Fruit fly (Drosophila melanogaster) whole organism, embryonic: ENCODE measurements around the gene Art8.

ENCODE experiments used
- Bteb2 ChIP-seq: fragments of 200-800 bp; sonication (Bioruptor generic); optimal IDR thresholded peaks from 2 replicates; lab custom pipeline; 2016; ENCODE audit warnings: missing biosample characterization, missing genetic modification characterization
- CG10321 ChIP-seq: fragments of 200-800 bp; sonication (Bioruptor generic); IDR thresholded peaks from 2 replicates; pipeline ENCODE4 v1.3.6; 2022; ENCODE audit warnings: missing biosample characterization, missing genetic modification characterization
- CG11247 ChIP-seq: fragments of 200-800 bp; sonication (Bioruptor generic); IDR thresholded peaks from 2 replicates; pipeline ENCODE4 v1.3.6; 2022; ENCODE audit warnings: missing biosample characterization, missing genetic modification characterization
- CG11504 ChIP-seq: fragments of 200-800 bp; sonication (Bioruptor generic); optimal IDR thresholded peaks from 3 replicates; lab custom pipeline; 2019; ENCODE audit warnings: missing biosample characterization, mild to moderate bottlenecking, missing genetic modification characterization, moderate library complexity
- CG11695 ChIP-seq: fragments of 200-800 bp; sonication (Bioruptor generic); IDR thresholded peaks from 3 replicates; pipeline ENCODE4 v1.3.6; 2022; ENCODE audit warnings: missing biosample characterization, missing genetic modification characterization
- CG13296 ChIP-seq: fragments of 200-800 bp; sonication (Bioruptor generic); optimal IDR thresholded peaks from 3 replicates; lab custom pipeline; 2018; ENCODE audit warnings: missing biosample characterization, mild to moderate bottlenecking, missing genetic modification characterization
- CG14860 ChIP-seq: fragments of 200-800 bp; sonication (Bioruptor generic); IDR thresholded peaks from 3 replicates; pipeline ENCODE4 v1.3.6; 2022; ENCODE audit warnings: missing biosample characterization, missing genetic modification characterization; ENCODE audit not compliant: partially characterized antibody
- CG15073 ChIP-seq: fragments of 200-800 bp; sonication (Bioruptor generic); optimal IDR thresholded peaks from 2 replicates; lab custom pipeline; 2016; ENCODE audit warnings: missing biosample characterization, missing genetic modification characterization
- CG15269 ChIP-seq: fragments of 200-800 bp; sonication (Bioruptor generic); optimal IDR thresholded peaks from 2 replicates; lab custom pipeline; 2018; ENCODE audit warnings: missing biosample characterization, mild to moderate bottlenecking, missing genetic modification characterization, moderate library complexity
- CG30431 ChIP-seq: fragments of 200-800 bp; sonication (Bioruptor generic); optimal IDR thresholded peaks from 2 replicates; lab custom pipeline; 2017; ENCODE audit warnings: missing biosample characterization, missing genetic modification characterization
- CG7556 ChIP-seq: fragments of 200-800 bp; sonication (Bioruptor generic); optimal IDR thresholded peaks from 2 replicates; lab custom pipeline; 2017; ENCODE audit warnings: missing biosample characterization, mild to moderate bottlenecking, missing genetic modification characterization
- CG7987 ChIP-seq: fragments of 200-800 bp; sonication (Bioruptor generic); optimal IDR thresholded peaks from 2 replicates; lab custom pipeline; 2018; ENCODE audit warnings: missing biosample characterization, mild to moderate bottlenecking, missing genetic modification characterization, moderate library complexity
- CG9437 ChIP-seq: fragments of 200-800 bp; sonication (Bioruptor generic); optimal IDR thresholded peaks from 2 replicates; lab custom pipeline; 2018; ENCODE audit warnings: missing biosample characterization, mild to moderate bottlenecking, missing genetic modification characterization
- CoRest ChIP-seq: fragments of 200-800 bp; sonication (Bioruptor generic); optimal IDR thresholded peaks from 3 replicates; lab custom pipeline; 2018; ENCODE audit warnings: missing biosample characterization, mild to moderate bottlenecking, missing genetic modification characterization, moderate library complexity
- Deaf1 ChIP-seq: fragments of 200-800 bp; optimal IDR thresholded peaks from 3 replicates; lab custom pipeline; 2019; ENCODE audit warnings: missing biosample characterization, mild to moderate bottlenecking, missing genetic modification characterization, moderate library complexity
- Dp ChIP-seq: fragments of 200-800 bp; sonication (Bioruptor generic); optimal IDR thresholded peaks from 2 replicates; lab custom pipeline; 2018; ENCODE audit warnings: missing biosample characterization, mild to moderate bottlenecking, missing genetic modification characterization, moderate library complexity
- Dref ChIP-seq: fragments of 200-800 bp; sonication (Bioruptor generic); IDR thresholded peaks from 2 replicates; pipeline ENCODE4 v1.3.6; 2022; ENCODE audit warnings: missing biosample characterization, missing genetic modification characterization
- H15 ChIP-seq: fragments of 200-800 bp; sonication (Bioruptor generic); IDR thresholded peaks from 3 replicates; pipeline ENCODE4 v1.3.6; 2022; ENCODE audit warnings: missing biosample characterization, missing genetic modification characterization
- HHEX ChIP-seq: fragments of 200-800 bp; sonication (Bioruptor generic); optimal IDR thresholded peaks from 3 replicates; lab custom pipeline; 2017; ENCODE audit warnings: missing biosample characterization, mild to moderate bottlenecking, missing genetic modification characterization, missing genetic modification reagents
- Hand ChIP-seq: fragments of 200-800 bp; sonication (Bioruptor generic); optimal IDR thresholded peaks from 2 replicates; lab custom pipeline; 2017; ENCODE audit warnings: mild to moderate bottlenecking, missing biosample characterization, missing genetic modification reagents, missing genetic modification characterization
- Hey ChIP-seq: fragments of 200-800 bp; sonication (Bioruptor generic); optimal IDR thresholded peaks from 3 replicates; lab custom pipeline; 2018; ENCODE audit warnings: missing biosample characterization, mild to moderate bottlenecking, missing genetic modification characterization
- Hmr ChIP-seq: fragments of 200-800 bp; sonication (Bioruptor generic); optimal IDR thresholded peaks from 3 replicates; lab custom pipeline; 2017; ENCODE audit warnings: mild to moderate bottlenecking, missing biosample characterization, missing genetic modification reagents, missing genetic modification characterization
- Nf-YB ChIP-seq: fragments of 200-800 bp; sonication (Bioruptor generic); optimal IDR thresholded peaks from 3 replicates; lab custom pipeline; 2019; ENCODE audit warnings: missing biosample characterization, mild to moderate bottlenecking, missing genetic modification characterization, moderate library complexity
- Sry-β ChIP-seq: fragments of 200-800 bp; sonication (Bioruptor generic); optimal IDR thresholded peaks from 2 replicates; lab custom pipeline; 2018; ENCODE audit warnings: missing biosample characterization, mild to moderate bottlenecking, missing genetic modification characterization, moderate library complexity
- abd-A ChIP-seq: fragments of 200-800 bp; sonication (Bioruptor generic); optimal IDR thresholded peaks from 3 replicates; lab custom pipeline; 2019; ENCODE audit warnings: missing biosample characterization, mild to moderate bottlenecking, missing genetic modification characterization, moderate library complexity
- al ChIP-seq: fragments of 200-800 bp; sonication (Bioruptor generic); IDR thresholded peaks from 2 replicates; pipeline ENCODE4 v1.3.6; 2022; ENCODE audit warnings: missing biosample characterization, missing genetic modification characterization
- cwo ChIP-seq: fragments of 200-800 bp; sonication (Bioruptor generic); optimal IDR thresholded peaks from 3 replicates; lab custom pipeline; 2017; ENCODE audit warnings: missing biosample characterization, missing genetic modification characterization, mild to moderate bottlenecking, moderate library complexity, missing genetic modification reagents
- ems ChIP-seq: fragments of 200-800 bp; sonication (Bioruptor generic); optimal IDR thresholded peaks from 3 replicates; lab custom pipeline; 2016; ENCODE audit warnings: missing biosample characterization, missing genetic modification characterization
- exex ChIP-seq: fragments of 200-800 bp; sonication (Bioruptor generic); optimal IDR thresholded peaks from 4 replicates; lab custom pipeline; 2018; ENCODE audit warnings: missing biosample characterization, mild to moderate bottlenecking, missing genetic modification characterization, moderate library complexity
- fd96Cb ChIP-seq: fragments of 200-800 bp; sonication (Bioruptor generic); optimal IDR thresholded peaks from 2 replicates; lab custom pipeline; 2018; ENCODE audit warnings: missing biosample characterization, mild to moderate bottlenecking, missing genetic modification characterization, moderate library complexity
- gro ChIP-seq: fragments of 200-800 bp; sonication (Bioruptor generic); optimal IDR thresholded peaks from 2 replicates; lab custom pipeline; 2016; ENCODE audit warnings: missing biosample characterization, missing genetic modification characterization
- lola ChIP-seq, 3 experiments: fragments of >200 bp in 2 of 3; fragments of 200-800 bp in 1 of 3; sonication (Bioruptor generic) in 1 of 3; optimal IDR thresholded peaks; 2 replicates each; lab custom pipeline; 2017 to 2019; ENCODE audit warnings: missing biosample characterization in 3 of 3, missing genetic modification characterization in 3 of 3, mild to moderate bottlenecking in 1 of 3, moderate library complexity in 1 of 3
- lov ChIP-seq, 2 experiments: fragments of 200-800 bp in 1 of 2; fragments of >200 bp in 1 of 2; sonication (Bioruptor generic) in 1 of 2; IDR thresholded peaks in 1 of 2; optimal IDR thresholded peaks in 1 of 2; 2 replicates in 1 of 2; 3 replicates in 1 of 2; pipeline versions ENCODE4 v1.3.6 to Lab custom; 2017 to 2022; ENCODE audit warnings: missing biosample characterization in 1 of 2, missing genetic modification characterization in 1 of 2
- otp ChIP-seq: fragments of 200-800 bp; sonication (Bioruptor generic); IDR thresholded peaks from 3 replicates; pipeline ENCODE4, ENCODE4 v1.3.6; 2022; ENCODE audit warnings: missing biosample characterization, missing genetic modification characterization
- pb ChIP-seq: fragments of 200-800 bp; sonication (Bioruptor generic); optimal IDR thresholded peaks from 3 replicates; lab custom pipeline; 2016; ENCODE audit warnings: missing biosample characterization, missing genetic modification characterization
- peb ChIP-seq: fragments of 200-800 bp; sonication (Bioruptor generic); IDR thresholded peaks from 2 replicates; pipeline ENCODE4 v1.3.6; 2022; ENCODE audit warnings: missing biosample characterization, missing genetic modification characterization
- phol ChIP-seq: fragments of 200-800 bp; sonication (Bioruptor generic); optimal IDR thresholded peaks from 3 replicates; lab custom pipeline; 2018; ENCODE audit warnings: missing biosample characterization, mild to moderate bottlenecking, missing genetic modification characterization, moderate library complexity
- pnt ChIP-seq: fragments of 200-800 bp; sonication (Bioruptor generic); optimal IDR thresholded peaks from 3 replicates; lab custom pipeline; 2016; ENCODE audit warnings: missing biosample characterization, missing genetic modification characterization
- prd ChIP-seq, 3 experiments: fragments of >200 bp in 2 of 3; fragments of 200-800 bp in 1 of 3; sonication (Bioruptor generic) in 1 of 3; optimal IDR thresholded peaks in 2 of 3; IDR thresholded peaks in 1 of 3; 2 replicates in 2 of 3; 3 replicates in 1 of 3; pipeline versions ENCODE4 v1.3.6 to Lab custom; 2017 to 2022; ENCODE audit warnings: missing biosample characterization in 1 of 3, missing genetic modification characterization in 1 of 3
- sc ChIP-seq, 3 experiments: fragments of >200 bp in 2 of 3; fragments of 200-800 bp in 1 of 3; sonication (Bioruptor generic) in 1 of 3; optimal IDR thresholded peaks; 2 replicates in 2 of 3; 3 replicates in 1 of 3; lab custom pipeline; 2017; ENCODE audit warnings: mild to moderate bottlenecking in 1 of 3, missing biosample characterization in 1 of 3, missing genetic modification characterization in 1 of 3, missing genetic modification reagents in 1 of 3
- slbo ChIP-seq: fragments of 200-800 bp; sonication (Bioruptor generic); IDR thresholded peaks from 2 replicates; pipeline ENCODE4 v1.3.6; 2022; ENCODE audit warnings: missing biosample characterization, missing genetic modification characterization
- slp2 ChIP-seq: fragments of 200-800 bp; sonication (Bioruptor generic); optimal IDR thresholded peaks from 2 replicates; lab custom pipeline; 2016; ENCODE audit warnings: missing biosample characterization, missing genetic modification characterization
- stc ChIP-seq: fragments of 200-800 bp; sonication (Bioruptor generic); IDR thresholded peaks from 2 replicates; pipeline ENCODE4 v1.3.6; 2022; ENCODE audit warnings: missing biosample characterization, missing genetic modification characterization
- twi ChIP-seq: fragments of 200-800 bp; optimal IDR thresholded peaks from 2 replicates; lab custom pipeline; 2019; ENCODE audit warnings: missing biosample characterization, mild to moderate bottlenecking, missing genetic modification characterization, moderate library complexity
- unc-4 ChIP-seq: fragments of 200-800 bp; sonication (Bioruptor generic); IDR thresholded peaks from 2 replicates; pipeline ENCODE4 v1.3.6; 2022; ENCODE audit warnings: missing biosample characterization, missing genetic modification characterization; ENCODE audit not compliant: partially characterized antibody
- vfl ChIP-seq: fragments of 200-800 bp; sonication (Bioruptor generic); optimal IDR thresholded peaks from 2 replicates; lab custom pipeline; 2016; ENCODE audit warnings: missing biosample characterization, missing genetic modification characterization
- wor ChIP-seq: fragments of 200-800 bp; sonication (Bioruptor generic); IDR thresholded peaks from 2 replicates; pipeline ENCODE4 v1.3.6; 2022; ENCODE audit warnings: missing biosample characterization, missing genetic modification characterization

Gene Art8

dm6 chr2L:11003925-11004673 is 6.8 kb downstream of the Art8 start, which contains the start of gene RpL9 (continued):
- TF ChIP-seq CG11504 (no peak), CoRest (tag; lab: Kevin White, UChicago) (no peak), otp (GFP tag; lab: Robert Waterston, UW) (peak; percentile 92), CG30431 (GFP tag; lab: Kevin White, UChicago) (no peak), CG15073 (GFP tag; lab: Kevin White, UChicago) (no peak), peb (GFP tag; lab: Robert Waterston, UW) (no peak), Sry-β (GFP tag; lab: Kevin White, UChicago) (peak; percentile 38), slbo (no peak), CG11247 (GFP tag; lab: Robert Waterston, UW) (no peak), unc-4 (no peak), pb (GFP tag; lab: Kevin White, UChicago) (peak; percentile 48), Hmr (GFP tag; lab: Kevin White, UChicago) (no peak), prd (optimal IDR thresholded peaks at IDR 0.05; lab: Kevin White, UChicago) (no peak), prd (GFP tag; IDR thresholded peaks at IDR 0.05; lab: Robert Waterston, UW) (no peak), Hey (tag; lab: Kevin White, UChicago) (no peak), Nf-YB (GFP tag; lab: Kevin White, UChicago) (no peak), lov (optimal IDR thresholded peaks at IDR 0.05; lab: Kevin White, UChicago) (no peak), lov (GFP tag; IDR thresholded peaks at IDR 0.05; lab: Robert Waterston, UW) (no peak; the same call in 1 of the 3 replicates), abd-A (tag; lab: Kevin White, UChicago) (no peak), CG10321 (peak; percentile 57; the same call in 1 of the 2 replicates), Dp (GFP tag; lab: Kevin White, UChicago) (peak; percentile 19), lola (GFP tag; optimal IDR thresholded peaks at IDR 0.05; lab: Kevin White, UChicago) (peak in 1 of 3 experiments; percentile 7), CG15269 (no peak), fd96Cb (tag; lab: Kevin White, UChicago) (no peak), Deaf1 (tag; lab: Kevin White, UChicago) (no peak), ems (GFP tag; lab: Kevin White, UChicago) (no peak), CG14860 (GFP tag; lab: Robert Waterston, UW) (no peak), vfl (GFP tag; lab: Kevin White, UChicago) (peak; percentile 5), CG7556 (GFP tag; lab: Kevin White, UChicago) (no peak), gro (GFP tag; lab: Kevin White, UChicago) (peak; percentile 73), Hand (GFP tag; lab: Kevin White, UChicago) (no peak), cwo (GFP tag; lab: Kevin White, UChicago) (no peak), Dref (no peak), CG11695 (GFP tag; lab: Robert Waterston, UW) (peak; percentile 51; the same call in 1 of the 3 replicates), phol (tag; lab: Kevin White, UChicago) (peak; percentile 61), CG7987 (peak; percentile 90), pnt (GFP tag; lab: Kevin White, UChicago) (no peak), Bteb2 (GFP tag; lab: Kevin White, UChicago) (peak; percentile 49), al (GFP tag; lab: Robert Waterston, UW) (no peak; the same call in 1 of the 2 replicates), stc (GFP tag; lab: Robert Waterston, UW) (peak; percentile 67), sc (optimal IDR thresholded peaks at IDR 0.05; lab: Kevin White, UChicago) (no peak), sc (GFP tag; optimal IDR thresholded peaks at IDR 0.05; lab: Kevin White, UChicago) (peak; percentile 53), twi (tag; lab: Kevin White, UChicago) (no peak), exex (peak; percentile 42), CG9437 (GFP tag; lab: Kevin White, UChicago) (peak; percentile 69), HHEX (GFP tag; lab: Kevin White, UChicago) (peak; percentile 86), CG13296 (GFP tag; lab: Kevin White, UChicago) (peak; percentile 89), wor (no peak), slp2 (GFP tag; lab: Kevin White, UChicago) (peak; percentile 48), H15 (GFP tag; lab: Robert Waterston, UW) (no peak)
